Worm (Caenorhabditis elegans): Measurements from ENCODE around the gene bnc-1.

DNA sequence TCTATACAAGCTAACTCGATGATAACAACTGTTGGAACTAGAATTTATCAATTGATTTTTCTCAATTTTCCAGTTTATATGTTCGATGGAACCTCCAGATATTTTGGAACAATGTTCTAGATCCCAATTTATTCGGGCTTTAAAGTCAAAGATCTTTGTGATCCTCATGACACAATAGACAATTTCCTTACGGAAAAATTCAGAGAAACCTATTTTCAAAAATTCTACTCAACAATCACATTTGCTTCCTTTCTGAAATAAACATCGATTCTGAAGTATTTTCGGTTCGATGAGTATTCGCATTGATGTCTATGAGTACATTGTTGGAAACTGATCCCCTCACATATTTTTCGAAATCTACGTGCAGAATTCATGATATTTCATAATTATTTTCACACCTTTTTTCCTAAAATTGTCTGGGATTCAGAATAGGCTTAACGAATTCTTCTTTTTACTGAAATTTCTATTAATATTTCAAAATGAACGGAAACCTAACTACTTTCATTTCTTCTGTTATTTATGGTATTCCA is 30.2 kb upstream of the bnc-1 start, which contains the start of gene srg-45:
- TF ChIP-seq gei-17 (GFP tag; optimal IDR thresholded peaks at IDR 0.05): no peak
- TF ChIP-seq snpc-1.3 (tag; optimal IDR thresholded peaks at IDR 0.05; ENCODE audit: insufficient read depth): no peak
- no peak for TF ChIP-seq nfyb-1 (GFP tag; IDR thresholded peaks at IDR 0.05)
- TF ChIP-seq hmg-1.2 (GFP tag; IDR thresholded peaks at IDR 0.05): no peak
- TF ChIP-seq sptf-2 (GFP tag; optimal IDR thresholded peaks at IDR 0.05): no peak
- no peak for TF ChIP-seq ets-4 (GFP tag; optimal IDR thresholded peaks at IDR 0.05)
- no peak for TF ChIP-seq lsl-1 (GFP tag; optimal IDR thresholded peaks at IDR 0.05)
- no peak for TF ChIP-seq F33H1.4 (GFP tag; IDR thresholded peaks at IDR 0.05)
- no peak for TF ChIP-seq snpc-4 (GFP tag; optimal IDR thresholded peaks at IDR 0.05)
- no peak for TF ChIP-seq snpc-4 (tag; optimal IDR thresholded peaks at IDR 0.05)
- TF ChIP-seq ceh-91 (GFP tag; IDR thresholded peaks at IDR 0.05): no peak

Data from whole organism, young adult.